Worm (Caenorhabditis elegans) whole organism, early embryonic: Measurements from ENCODE around the gene Y39G8B.10.

ENCODE experiments used
- F13C5.2 ChIP-seq: sonication (generic microtip); optimal IDR thresholded peaks from 2 replicates; lab custom pipeline; 2017; ENCODE audit warnings: mild to moderate bottlenecking, missing genetic modification characterization, inconsistent platforms, missing compliant biosample characterization
- aly-1 ChIP-seq: sonication (generic microtip); optimal IDR thresholded peaks from 2 replicates; lab custom pipeline; 2016; ENCODE audit warnings: missing genetic modification characterization, missing compliant biosample characterization
- ama-1 ChIP-seq: fragments of 150-350 bp; optimal IDR thresholded peaks from 2 replicates; lab custom pipeline; 2014
- flt-1 ChIP-seq: fragments of 200-800 bp; sonication (Bioruptor generic); IDR thresholded peaks from 2 replicates; pipeline ENCODE4 v1.3.6; 2022; ENCODE audit warnings: missing genetic modification characterization, missing compliant biosample characterization
- hmg-4 ChIP-seq: fragments of 200-800 bp; sonication (Bioruptor generic); optimal IDR thresholded peaks from 2 replicates; lab custom pipeline; 2018; ENCODE audit warnings: mild to moderate bottlenecking, missing genetic modification characterization, missing compliant biosample characterization
- hnd-1 ChIP-seq: sonication (generic microtip); optimal IDR thresholded peaks from 2 replicates; lab custom pipeline; 2016; ENCODE audit warnings: missing genetic modification characterization, missing compliant biosample characterization
- pes-1 ChIP-seq: fragments of 200-800 bp; sonication (Bioruptor generic); IDR thresholded peaks from 2 replicates; pipeline ENCODE4 v1.3.6; 2022; ENCODE audit warnings: missing genetic modification reagents, missing genetic modification characterization, missing compliant biosample characterization
- scrt-1 ChIP-seq: fragments of 200-800 bp; sonication (Bioruptor generic); IDR thresholded peaks from 2 replicates; pipeline ENCODE4 v1.3.6; 2022; ENCODE audit warnings: missing genetic modification characterization, missing compliant biosample characterization
- tbx-37 ChIP-seq: fragments of 200-800 bp; sonication (Bioruptor generic); conservative IDR thresholded peaks from 2 replicates; pipeline ENCODE4 v1.3.6; 2022; ENCODE audit warnings: missing genetic modification reagents, missing genetic modification characterization, missing compliant biosample characterization

ce11 chrII:13954077-13954476 lies 28.8 kb downstream of the Y39G8B.10 start:
- TF ChIP-seq scrt-1 (GFP tag; lab: Robert Waterston, UW) (no peak), aly-1 (tag; lab: Kevin White, UChicago) (no peak), pes-1 (GFP tag; lab: Robert Waterston, UW) (no peak), hnd-1 (tag; lab: Kevin White, UChicago) (no peak), ama-1 (no peak), tbx-37 (GFP tag; lab: Robert Waterston, UW) (no peak), hmg-4 (GFP tag; lab: Kevin White, UChicago) (no peak), F13C5.2 (tag; lab: Kevin White, UChicago) (no peak), flt-1 (no peak)
